Worm (Caenorhabditis elegans) whole organism, early embryonic: ENCODE measurements around the gene fask-1.

Experiments
- B0310.2 ChIP-seq: sonication (generic microtip); optimal IDR thresholded peaks from 2 replicates; lab custom pipeline; 2016; ENCODE audit warnings: mild to moderate bottlenecking, missing genetic modification characterization, missing compliant biosample characterization
- F13C5.2 ChIP-seq: sonication (generic microtip); optimal IDR thresholded peaks from 2 replicates; lab custom pipeline; 2017; ENCODE audit warnings: mild to moderate bottlenecking, missing genetic modification characterization, inconsistent platforms, missing compliant biosample characterization
- aly-1 ChIP-seq: sonication (generic microtip); optimal IDR thresholded peaks from 2 replicates; lab custom pipeline; 2016; ENCODE audit warnings: missing genetic modification characterization, missing compliant biosample characterization
- ama-1 ChIP-seq: fragments of 150-350 bp; optimal IDR thresholded peaks from 2 replicates; lab custom pipeline; 2014
- ceh-13 ChIP-seq: fragments of 200-800 bp; sonication (Bioruptor generic); optimal IDR thresholded peaks from 2 replicates; lab custom pipeline; 2018; ENCODE audit warnings: mild to moderate bottlenecking, missing genetic modification characterization, missing compliant biosample characterization
- ceh-36 ChIP-seq: sonication (generic microtip); optimal IDR thresholded peaks from 2 replicates; lab custom pipeline; 2016; ENCODE audit warnings: missing genetic modification characterization, inconsistent platforms, missing compliant biosample characterization
- ets-7 ChIP-seq: sonication (generic microtip); optimal IDR thresholded peaks from 2 replicates; lab custom pipeline; 2016; ENCODE audit warnings: missing genotype, missing genetic modification characterization, missing compliant biosample characterization
- flt-1 ChIP-seq: fragments of 200-800 bp; sonication (Bioruptor generic); IDR thresholded peaks from 2 replicates; pipeline ENCODE4 v1.3.6; 2022; ENCODE audit warnings: missing genetic modification characterization, missing compliant biosample characterization
- hmbx-1 ChIP-seq: sonication (generic microtip); optimal IDR thresholded peaks from 2 replicates; lab custom pipeline; 2016; ENCODE audit warnings: mild to moderate bottlenecking, missing genetic modification characterization, missing compliant biosample characterization
- hmg-4 ChIP-seq: fragments of 200-800 bp; sonication (Bioruptor generic); optimal IDR thresholded peaks from 2 replicates; lab custom pipeline; 2018; ENCODE audit warnings: mild to moderate bottlenecking, missing genetic modification characterization, missing compliant biosample characterization
- hnd-1 ChIP-seq: sonication (generic microtip); optimal IDR thresholded peaks from 2 replicates; lab custom pipeline; 2016; ENCODE audit warnings: missing genetic modification characterization, missing compliant biosample characterization
- pes-1 ChIP-seq: fragments of 200-800 bp; sonication (Bioruptor generic); IDR thresholded peaks from 2 replicates; pipeline ENCODE4 v1.3.6; 2022; ENCODE audit warnings: missing genetic modification reagents, missing genetic modification characterization, missing compliant biosample characterization
- scrt-1 ChIP-seq: fragments of 200-800 bp; sonication (Bioruptor generic); IDR thresholded peaks from 2 replicates; pipeline ENCODE4 v1.3.6; 2022; ENCODE audit warnings: missing genetic modification characterization, missing compliant biosample characterization
- sea-1 ChIP-seq: fragments of 200-800 bp; sonication (Bioruptor generic); conservative IDR thresholded peaks from 2 replicates; pipeline ENCODE4 v1.3.6; 2022; ENCODE audit warnings: missing genetic modification characterization, missing compliant biosample characterization
- tbx-11 ChIP-seq: fragments of 200-800 bp; sonication (Bioruptor generic); IDR thresholded peaks from 2 replicates; pipeline ENCODE4 v1.3.6; 2022; ENCODE audit warnings: missing genetic modification characterization, missing compliant biosample characterization
- tbx-37 ChIP-seq: fragments of 200-800 bp; sonication (Bioruptor generic); conservative IDR thresholded peaks from 2 replicates; pipeline ENCODE4 v1.3.6; 2022; ENCODE audit warnings: missing genetic modification reagents, missing genetic modification characterization, missing compliant biosample characterization
- tra-4 ChIP-seq: sonication (generic microtip); optimal IDR thresholded peaks from 2 replicates; lab custom pipeline; 2017; ENCODE audit warnings: missing genetic modification characterization, missing compliant biosample characterization

fask-1 gene

ce11 chrIV:13079119-13079518 is 21.4 kb upstream of the fask-1 start, which contains the start of gene C39E9.8:
TSS of gene C39E9.8 (plus strand) at chrIV:13079446.
- TF ChIP-seq ets-7 (tag; lab: Kevin White, UChicago), result no peak
- TF ChIP-seq pes-1 (GFP tag; lab: Robert Waterston, UW), result no peak
- no peak for TF ChIP-seq scrt-1
- no peak for TF ChIP-seq ceh-36 (tag; lab: Kevin White, UChicago)
- no peak for TF ChIP-seq aly-1 (tag; lab: Kevin White, UChicago)
- TF ChIP-seq ama-1, result no peak
- no peak for TF ChIP-seq F13C5.2 (tag; lab: Kevin White, UChicago)
- no peak for TF ChIP-seq B0310.2
- no peak for TF ChIP-seq hmg-4 (GFP tag; lab: Kevin White, UChicago)
- no peak for TF ChIP-seq hnd-1 (tag; lab: Kevin White, UChicago)
- no peak for TF ChIP-seq tbx-37 (GFP tag; lab: Robert Waterston, UW)
- TF ChIP-seq hmbx-1, result no peak
- no peak for TF ChIP-seq sea-1 (GFP tag; lab: Robert Waterston, UW)
- TF ChIP-seq tbx-11, result no peak
- no peak for TF ChIP-seq tra-4 (tag; lab: Kevin White, UChicago)
- TF ChIP-seq ceh-13, result no peak
- no peak for TF ChIP-seq flt-1 (GFP tag; lab: Robert Waterston, UW)

ce11 chrIV:13080185-13080584 is 20.3 kb upstream of the fask-1 start:
- TF ChIP-seq tbx-11 (no peak), hnd-1 (tag; lab: Kevin White, UChicago) (no peak), hmg-4 (GFP tag; lab: Kevin White, UChicago) (no peak), hmbx-1 (no peak), ceh-36 (tag; lab: Kevin White, UChicago) (no peak), scrt-1 (no peak), sea-1 (GFP tag; lab: Robert Waterston, UW) (no peak), tra-4 (tag; lab: Kevin White, UChicago) (no peak), pes-1 (GFP tag; lab: Robert Waterston, UW) (no peak), aly-1 (tag; lab: Kevin White, UChicago) (no peak), ets-7 (tag; lab: Kevin White, UChicago) (no peak), flt-1 (GFP tag; lab: Robert Waterston, UW) (no peak), ama-1 (no peak), tbx-37 (GFP tag; lab: Robert Waterston, UW) (no peak)

ce11 chrIV:13080861-13081260 is 19.7 kb upstream of the fask-1 start:
- TF ChIP-seq tbx-37 (GFP tag; lab: Robert Waterston, UW), result no peak
- TF ChIP-seq hmg-4 (GFP tag; lab: Kevin White, UChicago), result no peak
- no peak for TF ChIP-seq tbx-11
- no peak for TF ChIP-seq F13C5.2 (tag; lab: Kevin White, UChicago)
- TF ChIP-seq ets-7 (tag; lab: Kevin White, UChicago), result no peak
- TF ChIP-seq ama-1, result no peak
- TF ChIP-seq scrt-1, result no peak
- TF ChIP-seq tra-4 (tag; lab: Kevin White, UChicago), result no peak
- no peak for TF ChIP-seq ceh-13
- TF ChIP-seq sea-1 (GFP tag; lab: Robert Waterston, UW), result no peak
- TF ChIP-seq aly-1 (tag; lab: Kevin White, UChicago), result no peak
- no peak for TF ChIP-seq B0310.2
- no peak for TF ChIP-seq ceh-36 (tag; lab: Kevin White, UChicago)

DNA sequence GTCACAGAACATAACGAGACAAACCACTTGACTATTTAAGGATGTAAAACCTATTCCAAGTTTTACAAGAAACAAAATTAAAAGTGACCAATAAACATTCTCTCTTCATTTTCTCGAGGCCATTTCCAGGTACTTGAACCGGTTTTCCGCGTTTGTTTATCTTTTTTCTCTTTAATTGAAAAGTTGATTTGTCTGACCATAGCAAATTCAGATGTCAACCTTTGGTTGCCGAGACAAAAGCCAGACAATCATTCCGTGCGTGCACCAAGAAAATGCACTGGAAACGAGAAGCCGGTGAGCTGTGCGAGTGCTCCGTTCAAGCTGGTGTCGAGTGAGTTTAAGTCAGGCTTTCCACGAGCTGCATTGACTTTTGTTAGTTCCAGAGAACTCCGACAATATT is 18.4 kb upstream of the fask-1 start:
- TF ChIP-seq ceh-13, result no peak
- TF ChIP-seq ama-1, result no peak
- no peak for TF ChIP-seq ets-7 (tag; lab: Kevin White, UChicago)
- TF ChIP-seq hmbx-1, result no peak
- TF ChIP-seq pes-1 (GFP tag; lab: Robert Waterston, UW), result no peak
- no peak for TF ChIP-seq B0310.2
- no peak for TF ChIP-seq aly-1 (tag; lab: Kevin White, UChicago)
- TF ChIP-seq F13C5.2 (tag; lab: Kevin White, UChicago), result no peak
- no peak for TF ChIP-seq flt-1 (GFP tag; lab: Robert Waterston, UW)

ce11 chrIV:13082836-13083763 is 17.4 kb upstream of the fask-1 start:
- TF ChIP-seq scrt-1, result no peak

DNA sequence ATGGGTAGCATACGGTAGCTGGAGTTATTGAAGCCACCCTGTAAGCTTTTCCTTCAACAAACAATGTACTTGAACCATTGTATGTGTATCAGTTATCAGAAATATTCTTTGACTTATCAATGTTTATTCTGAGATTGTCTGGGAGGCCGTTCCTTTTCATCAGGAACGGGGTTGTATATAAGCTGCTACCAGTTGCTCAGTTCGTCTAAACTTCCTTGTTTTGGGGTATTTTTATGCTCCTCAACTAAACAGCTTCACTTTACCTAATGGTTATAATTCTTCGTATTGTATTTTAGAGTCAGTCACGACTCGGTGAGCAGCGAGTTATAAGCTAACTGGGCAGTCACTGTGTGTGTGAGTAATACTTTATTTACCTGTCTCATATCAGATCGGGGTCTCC is 14.8 kb upstream of the fask-1 start:
- no peak for TF ChIP-seq hmbx-1
- TF ChIP-seq tbx-11, result no peak
- TF ChIP-seq tra-4 (tag; lab: Kevin White, UChicago), result no peak
- no peak for TF ChIP-seq B0310.2
- no peak for TF ChIP-seq sea-1 (GFP tag; lab: Robert Waterston, UW)
- no peak for TF ChIP-seq scrt-1
- no peak for TF ChIP-seq hnd-1 (tag; lab: Kevin White, UChicago)
- no peak for TF ChIP-seq ets-7 (tag; lab: Kevin White, UChicago)
- TF ChIP-seq F13C5.2 (tag; lab: Kevin White, UChicago), result no peak
- TF ChIP-seq ama-1, result no peak
- TF ChIP-seq ceh-36 (tag; lab: Kevin White, UChicago), result no peak
- TF ChIP-seq pes-1 (GFP tag; lab: Robert Waterston, UW), result no peak
- no peak for TF ChIP-seq aly-1 (tag; lab: Kevin White, UChicago)
- no peak for TF ChIP-seq ceh-13
- TF ChIP-seq flt-1 (GFP tag; lab: Robert Waterston, UW), result no peak

ce11 chrIV:13086705-13087104 is 13.8 kb upstream of the fask-1 start, which contains the start of gene spin-2:
TSS of gene spin-2 (plus strand) at chrIV:13087005.
- TF ChIP-seq F13C5.2 (tag; lab: Kevin White, UChicago), result no peak
- TF ChIP-seq ama-1, result no peak
- TF ChIP-seq tra-4 (tag; lab: Kevin White, UChicago), result no peak
- TF ChIP-seq B0310.2, result no peak
- TF ChIP-seq scrt-1, result no peak
- TF ChIP-seq pes-1 (GFP tag; lab: Robert Waterston, UW), result no peak
- no peak for TF ChIP-seq aly-1 (tag; lab: Kevin White, UChicago)
- TF ChIP-seq tbx-37 (GFP tag; lab: Robert Waterston, UW), result no peak
- TF ChIP-seq ceh-13, result no peak
- no peak for TF ChIP-seq hmg-4 (GFP tag; lab: Kevin White, UChicago)
- no peak for TF ChIP-seq ets-7 (tag; lab: Kevin White, UChicago)
- TF ChIP-seq ceh-36 (tag; lab: Kevin White, UChicago), result no peak
